Worm (Caenorhabditis elegans): ENCODE measurements around the gene rev-3.
A peak's percentile ranks its signal among the peaks of the same experiment; 100 is the strongest.

rev-3 gene

ce11 chrIII:5813501-5813900, 23.1 kb upstream of the rev-3 start (continued):
- TF ChIP-seq D1046.2 (GFP tag; IDR thresholded peaks at IDR 0.05) (no peak), fos-1 (tag; optimal IDR thresholded peaks at IDR 0.05) (no peak), sdz-12 (GFP tag; optimal IDR thresholded peaks at IDR 0.05) (no peak), mdl-1 (tag; optimal IDR thresholded peaks at IDR 0.05) (no peak), zip-2 (tag; optimal IDR thresholded peaks at IDR 0.05) (no peak), nhr-11 (tag; optimal IDR thresholded peaks at IDR 0.05) (no peak)

ce11 chrIII:5812672-5813071, 22.2 kb upstream of the rev-3 start:
- TF ChIP-seq skn-1 (tag; optimal IDR thresholded peaks at IDR 0.05), result no peak
- no peak for TF ChIP-seq lsy-2 (tag; optimal IDR thresholded peaks at IDR 0.05)
- no peak for TF ChIP-seq php-3 (GFP tag; IDR thresholded peaks at IDR 0.05)
- no peak for TF ChIP-seq nhr-25 (tag; optimal IDR thresholded peaks at IDR 0.05; ENCODE audit: borderline replicate concordance, insufficient read depth)
- no peak for TF ChIP-seq Y105C5A.15 (GFP tag; IDR thresholded peaks at IDR 0.05)
- TF ChIP-seq unc-62 (GFP tag; optimal IDR thresholded peaks at IDR 0.05 in 1 of 2), result peak in 1 of 2 experiments; percentile 60
- TF ChIP-seq unc-62 (tag; optimal IDR thresholded peaks at IDR 0.05), result no peak
- peak; percentile 65; the same call in 1 of the 2 replicates for TF ChIP-seq ceh-20 (GFP tag; IDR thresholded peaks at IDR 0.05)
- TF ChIP-seq snpc-1.2 (GFP tag; IDR thresholded peaks at IDR 0.05), result no peak
- TF ChIP-seq ceh-62 (tag; optimal IDR thresholded peaks at IDR 0.05), result no peak
- no peak for TF ChIP-seq pha-4 (GFP tag; IDR thresholded peaks at IDR 0.05)
- no peak for TF ChIP-seq pha-4 (tag; optimal IDR thresholded peaks at IDR 0.05)
- TF ChIP-seq mep-1 (tag; optimal IDR thresholded peaks at IDR 0.05), result no peak
- no peak for TF ChIP-seq lin-15B (tag; optimal IDR thresholded peaks at IDR 0.05)
- no peak for TF ChIP-seq nhr-10 (tag; optimal IDR thresholded peaks at IDR 0.05)
- TF ChIP-seq pqm-1 (tag; optimal IDR thresholded peaks at IDR 0.05), result no peak
- TF ChIP-seq hif-1 (tag; optimal IDR thresholded peaks at IDR 0.05), result no peak
- TF ChIP-seq dmd-8 (GFP tag; IDR thresholded peaks at IDR 0.05), result no peak
- no peak for TF ChIP-seq jun-1 (tag; optimal IDR thresholded peaks at IDR 0.05)
- peak; percentile 9 for TF ChIP-seq aha-1 (tag)
- no peak for TF ChIP-seq zip-11 (GFP tag; IDR thresholded peaks at IDR 0.05)
- no peak for TF ChIP-seq nhr-11 (tag; optimal IDR thresholded peaks at IDR 0.05)
- no peak for TF ChIP-seq unc-39 (tag; optimal IDR thresholded peaks at IDR 0.05)
- TF ChIP-seq F26F4.8 (GFP tag; conservative IDR thresholded peaks at IDR 0.05), result no peak
- TF ChIP-seq rbr-2 (tag; optimal IDR thresholded peaks at IDR 0.05), result no peak
- no peak for TF ChIP-seq F49E8.2 (tag; optimal IDR thresholded peaks at IDR 0.05; ENCODE audit: borderline replicate concordance)
- TF ChIP-seq egl-43 (GFP tag; IDR thresholded peaks at IDR 0.05), result no peak
- no peak for TF ChIP-seq nhr-41 (GFP tag; IDR thresholded peaks at IDR 0.05)
- TF ChIP-seq nhr-28 (tag; optimal IDR thresholded peaks at IDR 0.05), result peak; percentile 61
- no peak for TF ChIP-seq tag-97 (GFP tag; IDR thresholded peaks at IDR 0.05)
- TF ChIP-seq gei-8 (GFP tag; optimal IDR thresholded peaks at IDR 0.05), result no peak
- no peak for TF ChIP-seq lin-1 (GFP tag; IDR thresholded peaks at IDR 0.05)
- no peak for TF ChIP-seq cey-2 (tag; optimal IDR thresholded peaks at IDR 0.05; ENCODE audit: borderline replicate concordance, insufficient read depth)
- no peak for TF ChIP-seq lir-3 (tag; optimal IDR thresholded peaks at IDR 0.05)
- no peak for TF ChIP-seq daf-19 (GFP tag; conservative IDR thresholded peaks at IDR 0.05)
- no peak for TF ChIP-seq daf-16 (GFP tag; optimal IDR thresholded peaks at IDR 0.05)
- no peak for TF ChIP-seq daf-16 (tag; optimal IDR thresholded peaks at IDR 0.05)
- TF ChIP-seq hmg-1.1 (GFP tag; IDR thresholded peaks at IDR 0.05), result no peak
- no peak for TF ChIP-seq F37D6.2 (tag; optimal IDR thresholded peaks at IDR 0.05)
- no peak for TF ChIP-seq ceh-44 (GFP tag; IDR thresholded peaks at IDR 0.05)
- no peak for TF ChIP-seq arid-1 (GFP tag; conservative IDR thresholded peaks at IDR 0.05)
- no peak for TF ChIP-seq F10B5.3 (tag; optimal IDR thresholded peaks at IDR 0.05)
- no peak for TF ChIP-seq unc-130 (GFP tag; optimal IDR thresholded peaks at IDR 0.05)
- no peak for TF ChIP-seq T26A8.4 (GFP tag; IDR thresholded peaks at IDR 0.05)
- no peak for TF ChIP-seq duxl-1 (tag; optimal IDR thresholded peaks at IDR 0.05; ENCODE audit: poor library complexity)
- no peak for TF ChIP-seq daf-8 (GFP tag; IDR thresholded peaks at IDR 0.05)
- no peak for TF ChIP-seq Y75B8A.6 (GFP tag; IDR thresholded peaks at IDR 0.05)

All from whole organism, L4 larva.